Fruit fly (Drosophila melanogaster): Measurements from ENCODE around the gene RluA-2.

The RluA-2 gene

DNA sequence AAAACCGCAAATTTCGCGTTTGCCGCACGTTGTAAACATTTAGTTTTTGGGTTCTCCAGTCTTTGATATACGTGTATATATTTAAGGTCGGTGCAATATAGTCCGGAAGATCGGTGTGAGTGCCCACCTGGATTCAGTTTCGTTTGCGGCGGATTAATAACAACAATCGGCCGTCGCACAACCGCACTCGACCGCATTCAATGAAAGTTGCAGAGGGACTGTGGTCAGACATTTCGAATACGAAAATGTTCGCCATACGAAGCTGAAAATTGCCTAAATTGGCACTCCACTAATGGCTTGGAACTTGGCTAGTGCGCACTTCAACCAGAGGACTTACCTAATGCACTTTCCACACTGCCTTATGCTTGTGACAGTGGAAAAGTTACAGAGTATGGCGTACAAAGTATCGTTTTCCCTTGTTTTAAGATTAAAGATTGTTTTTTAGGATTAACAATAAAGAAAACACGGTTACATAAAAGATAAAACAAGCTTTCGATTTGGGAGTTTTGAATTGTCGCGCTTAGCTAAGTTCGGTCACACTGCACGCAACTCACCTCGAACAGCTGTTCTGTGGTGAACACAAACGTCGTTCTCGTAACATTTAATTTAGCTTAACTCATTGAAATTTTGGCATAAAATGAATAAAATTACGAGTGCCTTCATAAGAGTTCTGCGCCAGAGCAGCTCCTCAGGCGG is 29.8 kb downstream of the RluA-2 start, which contains the start of the genes Myo31DF and CG6094 (continued):
- TF ChIP-seq zfh1 (GFP tag; IDR thresholded peaks at IDR 0.05), result 0 out of 3 replicates have a peak, but pooled peaks have one; percentile 24
- peak; percentile 75 for TF ChIP-seq Bgb (GFP tag; IDR thresholded peaks at IDR 0.05; ENCODE audit: partially characterized antibody)
- TF ChIP-seq Fer3 (tag; optimal IDR thresholded peaks at IDR 0.05), result peak; percentile 15
- peak; percentile 25; the same call in 1 of the 2 replicates for TF ChIP-seq unc-4 (GFP tag; IDR thresholded peaks at IDR 0.05; ENCODE audit: partially characterized antibody)
- TF ChIP-seq vnd (GFP tag; IDR thresholded peaks at IDR 0.05; ENCODE audit: partially characterized antibody), result peak; percentile 24; the same call in 1 of the 3 replicates
- TF ChIP-seq cad (GFP tag; optimal IDR thresholded peaks at IDR 0.05), result no peak
- peak; percentile 39 for TF ChIP-seq Fer1 (GFP tag; optimal IDR thresholded peaks at IDR 0.05)
- peak; percentile 33 for TF ChIP-seq CG9727 (GFP tag; optimal IDR thresholded peaks at IDR 0.05)
- TF ChIP-seq B-H2 (GFP tag; optimal IDR thresholded peaks at IDR 0.05), result peak; percentile 55
- TF ChIP-seq zfh2 (GFP tag; optimal IDR thresholded peaks at IDR 0.05), result peak; percentile 42
- peak; percentile 24 for TF ChIP-seq CG11398 (GFP tag; optimal IDR thresholded peaks at IDR 0.05)
- peak; percentile 95 for TF ChIP-seq pita (GFP tag; optimal IDR thresholded peaks at IDR 0.05)
- TF ChIP-seq TFAM (GFP tag; optimal IDR thresholded peaks at IDR 0.05), result no peak
- peak; percentile 81 for TF ChIP-seq CG14710 (tag; optimal IDR thresholded peaks at IDR 0.05)
- peak; percentile 46 for TF ChIP-seq Mad (GFP tag; optimal IDR thresholded peaks at IDR 0.05)
- peak; percentile 15; the same call in 1 of the 2 replicates for TF ChIP-seq Adf1 (GFP tag; IDR thresholded peaks at IDR 0.05)
- peak; percentile 10; the same call in 1 of the 2 replicates for TF ChIP-seq CG4360 (GFP tag; IDR thresholded peaks at IDR 0.05)
- no peak for TF ChIP-seq ac (GFP tag; optimal IDR thresholded peaks at IDR 0.05)
- peak; percentile 55 for TF ChIP-seq pho (GFP tag; optimal IDR thresholded peaks at IDR 0.05)
- TF ChIP-seq disco-r (GFP tag; optimal IDR thresholded peaks at IDR 0.05), result no peak
- peak; percentile 35 for TF ChIP-seq CG12391 (tag; optimal IDR thresholded peaks at IDR 0.05)
- peak; percentile 61 for TF ChIP-seq sug (tag; optimal IDR thresholded peaks at IDR 0.05)
- TF ChIP-seq da (GFP tag; optimal IDR thresholded peaks at IDR 0.05), result peak; percentile 24
- peak; percentile 8 for TF ChIP-seq CG15696 (tag; optimal IDR thresholded peaks at IDR 0.05)
- TF ChIP-seq CG6689 (GFP tag; IDR thresholded peaks at IDR 0.05), result no peak
- TF ChIP-seq row (GFP tag; IDR thresholded peaks at IDR 0.05), result peak; percentile 59
- TF ChIP-seq ttk (GFP tag; IDR thresholded peaks at IDR 0.05), result no peak
- TF ChIP-seq hbn (GFP tag; IDR thresholded peaks at IDR 0.05; ENCODE audit: partially characterized antibody), result no peak
- TF ChIP-seq tap (tag; optimal IDR thresholded peaks at IDR 0.05), result no peak
- TF ChIP-seq Opbp (GFP tag; IDR thresholded peaks at IDR 0.05; ENCODE audit: partially characterized antibody), result peak; percentile 66
- TF ChIP-seq CG6791 (GFP tag; IDR thresholded peaks at IDR 0.05; ENCODE audit: partially characterized antibody), result peak; percentile 68; the same call in 2 of the 3 replicates
- TF ChIP-seq ase (GFP tag; IDR thresholded peaks at IDR 0.05), result peak; percentile 40; the same call in 1 of the 3 replicates
- TF ChIP-seq Med (GFP tag), result peak; percentile 93
- TF ChIP-seq twi (tag; optimal IDR thresholded peaks at IDR 0.05), result peak; percentile 23
- peak; percentile 37 for TF ChIP-seq caup (GFP tag; optimal IDR thresholded peaks at IDR 0.05; ENCODE audit: severe bottlenecking)
- peak; percentile 7 for TF ChIP-seq pnt (GFP tag; optimal IDR thresholded peaks at IDR 0.05)
- TF ChIP-seq dm (GFP tag; optimal IDR thresholded peaks at IDR 0.05), result peak; percentile 28
- peak; percentile 46; the same call in 1 of the 4 replicates for TF ChIP-seq Gug (GFP tag; IDR thresholded peaks at IDR 0.05)
- TF ChIP-seq crp (GFP tag; optimal IDR thresholded peaks at IDR 0.05), result peak; percentile 76 to 98
- TF ChIP-seq chn (GFP tag; optimal IDR thresholded peaks at IDR 0.05), result peak; percentile 23
- peak; percentile 13 for TF ChIP-seq CG9817 (tag; optimal IDR thresholded peaks at IDR 0.05)
- TF ChIP-seq D (optimal IDR thresholded peaks at IDR 0.05), result peak; percentile 65
- peak; percentile 15 for TF ChIP-seq D (GFP tag; optimal IDR thresholded peaks at IDR 0.05)
- TF ChIP-seq CG12071 (GFP tag; optimal IDR thresholded peaks at IDR 0.05), result peak; percentile 40
- TF ChIP-seq vvl (GFP tag; IDR thresholded peaks at IDR 0.05), result peak; percentile 44
- 0 out of 2 replicates have a peak, but pooled peaks have one; percentile 13 for TF ChIP-seq sens-2 (GFP tag; IDR thresholded peaks at IDR 0.05)
- TF ChIP-seq CG17829 (tag; optimal IDR thresholded peaks at IDR 0.05), result peak; percentile 45
- TF ChIP-seq CG5245 (GFP tag; optimal IDR thresholded peaks at IDR 0.05), result no peak
- 0 out of 2 replicates have a peak, but pooled peaks have one; percentile 34 for TF ChIP-seq CG14441 (GFP tag; IDR thresholded peaks at IDR 0.05)
